Fruit fly (Drosophila melanogaster) whole organism, wandering third instar larva: ENCODE results near the gene CG43354.

Experiments used
- Abd-B ChIP-seq: fragments of >200 bp; optimal IDR thresholded peaks from 2 replicates; lab custom pipeline; 2017; ENCODE audit warnings: missing biosample characterization, missing genetic modification characterization
- CG32264 ChIP-seq: fragments of 200-800 bp; sonication (Bioruptor generic); optimal IDR thresholded peaks from 2 replicates; lab custom pipeline; 2016; ENCODE audit warnings: missing biosample characterization, missing genetic modification characterization
- CrebA ChIP-seq: fragments of 200-800 bp; sonication (Bioruptor generic); optimal IDR thresholded peaks from 2 replicates; lab custom pipeline; 2016; ENCODE audit warnings: missing biosample characterization, mild to moderate bottlenecking, missing genetic modification characterization, borderline replicate concordance
- Dfd ChIP-seq: fragments of >200 bp; optimal IDR thresholded peaks from 2 replicates; lab custom pipeline; 2017; ENCODE audit warnings: missing biosample characterization, missing genetic modification characterization
- Dif ChIP-seq: fragments of 200-275, 200-300 bp; sonication (Bioruptor generic); optimal IDR thresholded peaks from 2 replicates; lab custom pipeline; 2018; ENCODE audit warnings: missing biosample characterization, missing genetic modification characterization; ENCODE audit not compliant: partially characterized antibody
- GATAd ChIP-seq: sonication (Bioruptor generic); optimal IDR thresholded peaks from 2 replicates; lab custom pipeline; 2016; ENCODE audit warnings: missing biosample characterization, missing genetic modification characterization
- HLH106 ChIP-seq: fragments of 200-800 bp; optimal IDR thresholded peaks from 3 replicates; lab custom pipeline; 2019; ENCODE audit warnings: missing biosample characterization, mild to moderate bottlenecking, missing genetic modification characterization, moderate library complexity
- Hnf4 ChIP-seq: fragments of 200-800 bp; sonication (Bioruptor generic); optimal IDR thresholded peaks from 2 replicates; lab custom pipeline; 2016; ENCODE audit warnings: missing biosample characterization, mild to moderate bottlenecking, missing genetic modification characterization
- Hr78 ChIP-seq: fragments of >200 bp; optimal IDR thresholded peaks from 2 replicates; lab custom pipeline; 2017; ENCODE audit warnings: missing biosample characterization, missing genetic modification characterization
- Hr83 ChIP-seq: fragments of 200-300 bp; sonication (Bioruptor generic); optimal IDR thresholded peaks from 2 replicates; lab custom pipeline; 2016; ENCODE audit warnings: missing biosample characterization, mild to moderate bottlenecking, missing genetic modification characterization, moderate library complexity; ENCODE audit not compliant: poor library complexity, severe bottlenecking
- Jra ChIP-seq: sonication (Bioruptor generic); optimal IDR thresholded peaks from 2 replicates; lab custom pipeline; 2016; ENCODE audit warnings: missing biosample characterization, missing genetic modification characterization
- Mio ChIP-seq: sonication (Bioruptor generic); optimal IDR thresholded peaks from 2 replicates; lab custom pipeline; 2016; ENCODE audit warnings: missing biosample characterization, missing genetic modification characterization
- N ChIP-seq: fragments of >200 bp; optimal IDR thresholded peaks from 2 replicates; lab custom pipeline; 2018; ENCODE audit warnings: missing biosample characterization, missing external identifiers, missing genetic modification characterization
- OdsH ChIP-seq: fragments of 200-800 bp; sonication (Bioruptor generic); optimal IDR thresholded peaks from 2 replicates; lab custom pipeline; 2016; ENCODE audit warnings: missing biosample characterization, mild to moderate bottlenecking, missing genetic modification characterization
- Rel ChIP-seq, 2 experiments: fragments of 200-800 bp; sonication (Bioruptor generic) in 1 of 2; optimal IDR thresholded peaks; 2 replicates in 1 of 2; 3 replicates in 1 of 2; lab custom pipeline; 2016 to 2019; ENCODE audit warnings: mild to moderate bottlenecking in 2 of 2, missing biosample characterization in 2 of 2, missing genetic modification characterization in 2 of 2, moderate library complexity in 1 of 2
- Sp1 ChIP-seq: fragments of 200-800 bp; sonication (Bioruptor generic); optimal IDR thresholded peaks from 3 replicates; lab custom pipeline; 2019; ENCODE audit warnings: missing biosample characterization, mild to moderate bottlenecking, missing genetic modification characterization, moderate library complexity
- Vsx2 ChIP-seq: fragments of 200-300, 225-300 bp; sonication (Bioruptor generic); optimal IDR thresholded peaks from 2 replicates; lab custom pipeline; 2018; ENCODE audit warnings: missing biosample characterization, missing genetic modification characterization; ENCODE audit not compliant: partially characterized antibody
- br ChIP-seq: fragments of 200-800 bp; sonication (Bioruptor generic); optimal IDR thresholded peaks from 2 replicates; lab custom pipeline; 2016; ENCODE audit warnings: missing biosample characterization, missing genetic modification characterization
- dl ChIP-seq, 2 experiments: fragments of 175-275, 200-275 bp in 1 of 2; fragments of 200-275 bp in 1 of 2; sonication (Bioruptor generic); optimal IDR thresholded peaks; lab custom pipeline; 2018; ENCODE audit warnings: mild to moderate bottlenecking in 2 of 2, missing biosample characterization in 2 of 2, missing genetic modification characterization in 2 of 2, moderate library complexity in 2 of 2; ENCODE audit not compliant: partially characterized antibody in 2 of 2, insufficient read depth in 1 of 2
- ey ChIP-seq: fragments of 200-800 bp; sonication (Bioruptor generic); optimal IDR thresholded peaks from 2 replicates; lab custom pipeline; 2016; ENCODE audit warnings: missing biosample characterization, missing genetic modification characterization
- foxo ChIP-seq, 2 experiments: fragments of 200-800 bp; sonication (Bioruptor generic); optimal IDR thresholded peaks; 2 replicates in 1 of 2; 3 replicates in 1 of 2; lab custom pipeline; 2016 to 2017; ENCODE audit warnings: missing biosample characterization in 2 of 2, missing genetic modification characterization in 2 of 2
- fru ChIP-seq: fragments of 200-800 bp; sonication (Bioruptor generic); optimal IDR thresholded peaks from 3 replicates; lab custom pipeline; 2016; ENCODE audit warnings: missing biosample characterization, mild to moderate bottlenecking, missing genetic modification characterization
- h ChIP-seq: fragments of 200-800 bp; sonication (Bioruptor generic); optimal IDR thresholded peaks from 3 replicates; lab custom pipeline; 2016; ENCODE audit warnings: missing biosample characterization, mild to moderate bottlenecking, missing genetic modification characterization
- jim ChIP-seq: fragments of 175-275, 200-325 bp; sonication (Bioruptor generic); optimal IDR thresholded peaks from 2 replicates; lab custom pipeline; 2016; ENCODE audit warnings: missing biosample characterization, mild to moderate bottlenecking, missing genetic modification characterization
- lola ChIP-seq: fragments of >200 bp; optimal IDR thresholded peaks from 2 replicates; lab custom pipeline; 2017; ENCODE audit warnings: missing biosample characterization, missing genetic modification characterization
- psq ChIP-seq: fragments of 200-800 bp; sonication (Bioruptor generic); optimal IDR thresholded peaks from 3 replicates; lab custom pipeline; 2017; ENCODE audit warnings: missing biosample characterization, mild to moderate bottlenecking, missing genetic modification characterization, moderate library complexity
- rgr ChIP-seq: fragments of 200-800 bp; sonication (Bioruptor generic); optimal IDR thresholded peaks from 3 replicates; lab custom pipeline; 2016; ENCODE audit warnings: missing biosample characterization, mild to moderate bottlenecking, missing genetic modification characterization
- sage ChIP-seq: fragments of 200-800 bp; sonication (Bioruptor generic); optimal IDR thresholded peaks from 2 replicates; lab custom pipeline; 2016; ENCODE audit warnings: missing biosample characterization, mild to moderate bottlenecking, missing genetic modification characterization
- sv ChIP-seq: fragments of 200-800 bp; sonication (Bioruptor generic); optimal IDR thresholded peaks from 3 replicates; lab custom pipeline; 2016; ENCODE audit warnings: missing biosample characterization, missing genetic modification characterization
- tai ChIP-seq: sonication (Bioruptor generic); optimal IDR thresholded peaks from 2 replicates; lab custom pipeline; 2016; ENCODE audit warnings: missing biosample characterization, missing genetic modification characterization
- usp ChIP-seq: fragments of >200 bp; optimal IDR thresholded peaks from 2 replicates; lab custom pipeline; 2017; ENCODE audit warnings: missing biosample characterization, missing genetic modification characterization
- woc ChIP-seq: sonication (Bioruptor generic); optimal IDR thresholded peaks from 2 replicates; lab custom pipeline; 2016; ENCODE audit warnings: missing biosample characterization, mild to moderate bottlenecking, missing genetic modification characterization

The CG43354 gene

dm6 chr2L:18320933-18321332 lies 11.7 kb upstream of the CG43354 start:
- TF ChIP-seq jim (GFP tag; lab: Kevin White, UChicago) (no peak), psq (no peak), GATAd (no peak), tai (GFP tag; lab: Kevin White, UChicago) (no peak), Hr78 (GFP tag; lab: Kevin White, UChicago) (no peak), Hnf4 (no peak), h (no peak)
- TF ChIP-seq, all 38 proteins: peak for 0

dm6 chr2L:18319577-18320316 lies 10.5 kb upstream of the CG43354 start, which contains the start of gene Fas3:
Gene Fas3 (plus strand): TSS chr2L:18320102.
- TF ChIP-seq psq, result peak; percentile 43
- peak; percentile 7 for TF ChIP-seq Jra
- peak; percentile 26 for TF ChIP-seq h
- TF ChIP-seq HLH106 (tag; lab: Kevin White, UChicago), result peak; percentile 12
- no peak for TF ChIP-seq sage
- TF ChIP-seq Hr78 (GFP tag; lab: Kevin White, UChicago), result no peak
- TF ChIP-seq foxo (GFP tag; optimal IDR thresholded peaks at IDR 0.05; lab: Kevin White, UChicago), result peak in 1 of 2 experiments; percentile 33
- TF ChIP-seq GATAd, result no peak
- TF ChIP-seq Dif (GFP tag; lab: Kevin White, UChicago), result peak; percentile 16
- TF ChIP-seq CrebA, result peak; percentile 58
- no peak for TF ChIP-seq br
- no peak for TF ChIP-seq Hnf4
- TF ChIP-seq Mio, result no peak
- peak; percentile 13 for TF ChIP-seq rgr (GFP tag; lab: Kevin White, UChicago)
- TF ChIP-seq OdsH (GFP tag; lab: Kevin White, UChicago), result peak; percentile 43
- TF ChIP-seq sv (GFP tag; lab: Kevin White, UChicago), result peak; percentile 20
- no peak for TF ChIP-seq CG32264 (GFP tag; lab: Kevin White, UChicago)
- TF ChIP-seq ey (GFP tag; lab: Kevin White, UChicago), result no peak
- TF ChIP-seq usp (GFP tag; lab: Kevin White, UChicago), result no peak
- TF ChIP-seq jim (GFP tag; lab: Kevin White, UChicago), result no peak
- no peak for TF ChIP-seq lola (GFP tag; lab: Kevin White, UChicago)
- TF ChIP-seq dl (GFP tag; optimal IDR thresholded peaks at IDR 0.05; lab: Kevin White, UChicago; ENCODE audit: insufficient read depth in 1 of 2, partially characterized antibody in 2 of 2), result peak in 1 of 2 experiments; percentile 29
- peak; percentile 21 for TF ChIP-seq Sp1 (GFP tag; lab: Kevin White, UChicago)
- TF ChIP-seq fru (GFP tag; lab: Kevin White, UChicago), result peak; percentile 33
- TF ChIP-seq N (GFP tag; lab: Kevin White, UChicago), result no peak
- no peak for TF ChIP-seq tai (GFP tag; lab: Kevin White, UChicago)
- TF ChIP-seq Vsx2 (GFP tag; lab: Kevin White, UChicago), result no peak
- TF ChIP-seq Dfd (GFP tag; lab: Kevin White, UChicago), result no peak
- TF ChIP-seq Hr83 (GFP tag; lab: Kevin White, UChicago), result peak; percentile 36
- TF ChIP-seq woc (GFP tag; lab: Kevin White, UChicago), result no peak
- no peak for TF ChIP-seq Abd-B (GFP tag; lab: Kevin White, UChicago)

dm6 chr2L:18315454-18315853 lies 6.2 kb upstream of the CG43354 start:
- no peak for TF ChIP-seq lola (GFP tag; lab: Kevin White, UChicago)
- no peak for TF ChIP-seq Jra
- no peak for TF ChIP-seq Rel (GFP tag; optimal IDR thresholded peaks at IDR 0.05; lab: Kevin White, UChicago)
- no peak for TF ChIP-seq Rel (tag; optimal IDR thresholded peaks at IDR 0.05; lab: Kevin White, UChicago)
- TF ChIP-seq psq, result no peak
- TF ChIP-seq HLH106 (tag; lab: Kevin White, UChicago), result no peak
- TF ChIP-seq h, result no peak
- TF ChIP-seq Hnf4, result no peak
